ENCODE assay signal across 2 worm cellular contexts in the genomic region with DNA sequence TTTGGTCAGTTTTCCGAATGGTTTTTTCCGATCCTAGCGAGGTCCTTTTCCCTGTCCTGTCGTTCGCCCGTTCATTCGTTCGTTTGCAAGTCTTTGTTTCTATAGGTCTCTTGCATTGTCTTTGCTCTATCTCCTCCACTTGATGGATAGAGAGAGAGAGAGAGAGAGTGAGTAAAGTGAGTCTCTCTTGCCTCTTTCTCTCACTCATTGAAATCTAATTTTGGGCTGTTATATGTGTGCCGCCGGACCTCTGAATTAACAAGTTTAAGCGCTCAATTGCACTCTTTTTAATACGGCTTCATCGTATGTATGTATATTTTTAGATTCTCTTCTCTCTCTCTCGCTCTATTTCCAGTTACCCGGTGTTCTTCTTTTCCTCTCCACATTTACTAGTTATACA.
A peak's percentile ranks its signal among the peaks of the same experiment; 100 is the strongest.
TF ChIP-seq lines count a peak whose summit lies in the region.

No protein-coding gene starts in this region.

TF ChIP-seq in whole organism, L1 larva, 84 proteins besides CTCF, POLR2A, EP300 and RAD21 (continued from another document):
- TF ChIP-seq lin-14 (GFP tag; optimal IDR thresholded peaks at IDR 0.05; lab: Kevin White, UChicago): peak; percentile 73

TF ChIP-seq in whole organism, L4 larva, 104 proteins besides CTCF, POLR2A, EP300 and RAD21 (continued from another document):
- TF ChIP-seq rbr-2 (tag; optimal IDR thresholded peaks at IDR 0.05; lab: Kevin White, UChicago) (peak; percentile 12), daf-12 (tag; optimal IDR thresholded peaks at IDR 0.05; lab: Kevin White, UChicago) (no peak), ceh-62 (tag; optimal IDR thresholded peaks at IDR 0.05; lab: Kevin White, UChicago) (no peak), lin-13 (GFP tag; optimal IDR thresholded peaks at IDR 0.05; lab: Kevin White, UChicago) (no peak), nhr-10 (tag; optimal IDR thresholded peaks at IDR 0.05; lab: Kevin White, UChicago) (no peak), T20F7.1 (GFP tag; optimal IDR thresholded peaks at IDR 0.05; lab: Kevin White, UChicago) (no peak), snpc-4 (tag; optimal IDR thresholded peaks at IDR 0.05; lab: Kevin White, UChicago) (no peak), attf-4 (tag; optimal IDR thresholded peaks at IDR 0.05; lab: Kevin White, UChicago) (no peak), php-3 (GFP tag; IDR thresholded peaks at IDR 0.05; lab: Robert Waterston, UW) (no peak), hif-1 (tag; optimal IDR thresholded peaks at IDR 0.05; lab: Kevin White, UChicago) (no peak), aha-1 (tag; lab: Kevin White, UChicago) (no peak), daf-8 (GFP tag; IDR thresholded peaks at IDR 0.05; lab: Robert Waterston, UW) (no peak), nhr-102 (tag; optimal IDR thresholded peaks at IDR 0.05; lab: Kevin White, UChicago) (no peak), ces-1 (GFP tag; optimal IDR thresholded peaks at IDR 0.05; lab: Kevin White, UChicago) (peak; percentile 73), T26A8.4 (GFP tag; IDR thresholded peaks at IDR 0.05; lab: Robert Waterston, UW) (peak; percentile 31; the same call in 1 of the 2 replicates), hmg-1.1 (GFP tag; IDR thresholded peaks at IDR 0.05; lab: Robert Waterston, UW) (0 out of 2 replicates have a peak, but pooled peaks have one; percentile 16), lin-1 (GFP tag; IDR thresholded peaks at IDR 0.05; lab: Robert Waterston, UW) (no peak), dmd-6 (GFP tag; IDR thresholded peaks at IDR 0.05; lab: Robert Waterston, UW) (no peak), mep-1 (tag; optimal IDR thresholded peaks at IDR 0.05; lab: Kevin White, UChicago) (peak; percentile 5), F44E2.7 (GFP tag; IDR thresholded peaks at IDR 0.05; lab: Robert Waterston, UW) (no peak), mdt-29 (GFP tag; IDR thresholded peaks at IDR 0.05; lab: Robert Waterston, UW) (no peak), ZK337.2 (GFP tag; IDR thresholded peaks at IDR 0.05; lab: Robert Waterston, UW) (no peak), nhr-41 (GFP tag; IDR thresholded peaks at IDR 0.05; lab: Robert Waterston, UW) (no peak), lim-7 (GFP tag; IDR thresholded peaks at IDR 0.05; lab: Robert Waterston, UW) (0 out of 2 replicates have a peak, but pooled peaks have one; percentile 12), lin-15B (tag; optimal IDR thresholded peaks at IDR 0.05; lab: Kevin White, UChicago) (no peak), Y75B8A.6 (GFP tag; IDR thresholded peaks at IDR 0.05; lab: Robert Waterston, UW) (no peak), lin-39 (tag; optimal IDR thresholded peaks at IDR 0.05; lab: Kevin White, UChicago) (no peak), F37D6.2 (tag; optimal IDR thresholded peaks at IDR 0.05; lab: Kevin White, UChicago) (no peak), F10B5.3 (tag; optimal IDR thresholded peaks at IDR 0.05; lab: Kevin White, UChicago) (no peak), unc-62 (GFP tag; optimal IDR thresholded peaks at IDR 0.05 in 1 of 2; lab: Kevin White, UChicago) (peak in 1 of 2 experiments; percentile 48), unc-62 (tag; optimal IDR thresholded peaks at IDR 0.05; lab: Kevin White, UChicago) (no peak), aly-2 (tag; optimal IDR thresholded peaks at IDR 0.05; lab: Kevin White, UChicago) (no peak), ceh-20 (GFP tag; IDR thresholded peaks at IDR 0.05; lab: Robert Waterston, UW) (no peak), arid-1 (GFP tag; conservative IDR thresholded peaks at IDR 0.05; lab: Robert Waterston, UW) (no peak), gei-8 (GFP tag; optimal IDR thresholded peaks at IDR 0.05; lab: Kevin White, UChicago) (no peak), D1046.2 (GFP tag; IDR thresholded peaks at IDR 0.05; lab: Robert Waterston, UW) (no peak), Y48G9A.11 (GFP tag; IDR thresholded peaks at IDR 0.05; lab: Robert Waterston, UW) (no peak), zip-2 (tag; optimal IDR thresholded peaks at IDR 0.05; lab: Kevin White, UChicago) (no peak), ctbp-1 (GFP tag; IDR thresholded peaks at IDR 0.05; lab: Robert Waterston, UW) (0 out of 2 replicates have a peak, but pooled peaks have one; percentile 41), set-16 (GFP tag; IDR thresholded peaks at IDR 0.05; lab: Robert Waterston, UW) (no peak), dpl-1 (GFP tag; optimal IDR thresholded peaks at IDR 0.05; lab: Kevin White, UChicago) (no peak), F26F4.8 (GFP tag; conservative IDR thresholded peaks at IDR 0.05; lab: Robert Waterston, UW) (no peak), fkh-10 (GFP tag; optimal IDR thresholded peaks at IDR 0.05; lab: Kevin White, UChicago) (no peak), mxl-2 (GFP tag; conservative IDR thresholded peaks at IDR 0.05; lab: Robert Waterston, UW) (no peak), tag-97 (GFP tag; IDR thresholded peaks at IDR 0.05; lab: Robert Waterston, UW) (no peak), ama-1 (optimal IDR thresholded peaks at IDR 0.05; lab: Kevin White, UChicago) (peak; percentile 33), pqm-1 (tag; optimal IDR thresholded peaks at IDR 0.05; lab: Kevin White, UChicago) (no peak), egl-43 (GFP tag; IDR thresholded peaks at IDR 0.05; lab: Robert Waterston, UW) (no peak), zag-1 (tag; optimal IDR thresholded peaks at IDR 0.05; lab: Kevin White, UChicago) (no peak), mes-2 (tag; optimal IDR thresholded peaks at IDR 0.05; lab: Kevin White, UChicago; ENCODE audit: poor library complexity, severe bottlenecking) (no peak), ceh-44 (GFP tag; IDR thresholded peaks at IDR 0.05; lab: Robert Waterston, UW) (no peak), lin-38 (GFP tag; IDR thresholded peaks at IDR 0.05; lab: Robert Waterston, UW) (no peak), hlh-30 (tag; optimal IDR thresholded peaks at IDR 0.05; lab: Kevin White, UChicago; ENCODE audit: insufficient read depth) (no peak)
